Worm (Caenorhabditis elegans): ENCODE data around the gene unc-27.

The unc-27 gene

ce11 chrX:8778558-8778957 lies 10.7 kb upstream of the unc-27 start, which contains the start of gene ZK721.4:
Gene ZK721.4, plus strand, starts transcription at chrX:8778858.
- TF ChIP-seq fos-1 (tag; optimal IDR thresholded peaks at IDR 0.05) (no peak), mdl-1 (tag; optimal IDR thresholded peaks at IDR 0.05) (no peak), unc-98 (GFP tag; IDR thresholded peaks at IDR 0.05) (no peak), nhr-71 (tag; optimal IDR thresholded peaks at IDR 0.05) (no peak), nhr-20 (tag; optimal IDR thresholded peaks at IDR 0.05) (no peak), nhr-28 (tag; optimal IDR thresholded peaks at IDR 0.05) (no peak), elt-2 (tag; optimal IDR thresholded peaks at IDR 0.05) (no peak), unc-62 (GFP tag; optimal IDR thresholded peaks at IDR 0.05) (no peak), dsc-1 (tag; optimal IDR thresholded peaks at IDR 0.05) (no peak), sptf-1 (tag; optimal IDR thresholded peaks at IDR 0.05) (no peak), snpc-4 (tag; optimal IDR thresholded peaks at IDR 0.05) (no peak), fkh-4 (tag; optimal IDR thresholded peaks at IDR 0.05; ENCODE audit: borderline replicate concordance) (no peak), F16B12.6 (tag; optimal IDR thresholded peaks at IDR 0.05) (no peak), nhr-47 (tag; optimal IDR thresholded peaks at IDR 0.05) (no peak), vab-15 (tag; optimal IDR thresholded peaks at IDR 0.05) (no peak), nhr-11 (tag; optimal IDR thresholded peaks at IDR 0.05) (no peak), lin-14 (GFP tag; optimal IDR thresholded peaks at IDR 0.05) (no peak), lin-35 (GFP tag; optimal IDR thresholded peaks at IDR 0.05) (no peak), efl-1 (optimal IDR thresholded peaks at IDR 0.05) (no peak), efl-1 (GFP tag; optimal IDR thresholded peaks at IDR 0.05 in 1 of 2) (no peak), pag-3 (tag; optimal IDR thresholded peaks at IDR 0.05; ENCODE audit: borderline replicate concordance, insufficient read depth) (no peak)

- TF ChIP-seq isw-1 (GFP tag; IDR thresholded peaks at IDR 0.05) (no peak), lin-15B (tag; optimal IDR thresholded peaks at IDR 0.05) (no peak), efl-1 (optimal IDR thresholded peaks at IDR 0.05) (no peak), efl-1 (GFP tag; optimal IDR thresholded peaks at IDR 0.05 in 1 of 2) (no peak), unc-30 (tag; optimal IDR thresholded peaks at IDR 0.05) (no peak), nhr-85 (tag) (no peak), nhr-71 (tag; optimal IDR thresholded peaks at IDR 0.05) (no peak), elt-3 (tag; optimal IDR thresholded peaks at IDR 0.05) (no peak), hlh-4 (tag; optimal IDR thresholded peaks at IDR 0.05) (no peak), mab-9 (GFP tag; IDR thresholded peaks at IDR 0.05) (no peak), nhr-28 (tag; optimal IDR thresholded peaks at IDR 0.05) (no peak), mep-1 (tag; optimal IDR thresholded peaks at IDR 0.05) (no peak), sptf-1 (tag; optimal IDR thresholded peaks at IDR 0.05) (no peak)
Observed at ce11 chrX:8784234-8784633, 5.0 kb upstream of the unc-27 start, which contains the start of gene ZK721.3. Gene ZK721.3, plus strand, starts transcription at chrX:8784534.

ce11 chrX:8786687-8787086 lies 2.6 kb upstream of the unc-27 start:
- TF ChIP-seq Y116A8C.19 (tag; optimal IDR thresholded peaks at IDR 0.05; ENCODE audit: borderline replicate concordance) (no peak), ceh-90 (tag; optimal IDR thresholded peaks at IDR 0.05) (no peak), nhr-19 (GFP tag; conservative IDR thresholded peaks at IDR 0.05) (peak; percentile 62), fkh-8 (tag; optimal IDR thresholded peaks at IDR 0.05) (no peak), rnt-1 (tag; optimal IDR thresholded peaks at IDR 0.05) (peak; percentile 80), lsy-2 (tag; optimal IDR thresholded peaks at IDR 0.05) (peak in 1 of 2 experiments; percentile 17), snu-23 (GFP tag; optimal IDR thresholded peaks at IDR 0.05) (peak; percentile 19), unc-130 (tag; optimal IDR thresholded peaks at IDR 0.05) (peak; percentile 28), grh-1 (GFP tag; IDR thresholded peaks at IDR 0.05) (no peak), nhr-237 (tag; optimal IDR thresholded peaks at IDR 0.05) (no peak), F16B12.6 (tag; optimal IDR thresholded peaks at IDR 0.05) (no peak), skn-1 (tag; optimal IDR thresholded peaks at IDR 0.05) (no peak), nhr-20 (tag; optimal IDR thresholded peaks at IDR 0.05) (peak; percentile 11), nhr-77 (tag; optimal IDR thresholded peaks at IDR 0.05) (no peak), nhr-85 (tag) (no peak), vab-15 (tag; optimal IDR thresholded peaks at IDR 0.05) (no peak), mdl-1 (tag; optimal IDR thresholded peaks at IDR 0.05) (peak in 1 of 2 experiments; percentile 8), ama-1 (optimal IDR thresholded peaks at IDR 0.05) (no peak), unc-62 (GFP tag; optimal IDR thresholded peaks at IDR 0.05) (no peak), hlh-4 (tag; optimal IDR thresholded peaks at IDR 0.05) (no peak), hlh-17 (GFP tag; optimal IDR thresholded peaks at IDR 0.05; ENCODE audit: borderline replicate concordance) (no peak), lin-14 (GFP tag; optimal IDR thresholded peaks at IDR 0.05) (peak; percentile 68), egl-27 (tag; optimal IDR thresholded peaks at IDR 0.05) (no peak), unc-30 (tag; optimal IDR thresholded peaks at IDR 0.05) (no peak), nhr-71 (tag; optimal IDR thresholded peaks at IDR 0.05) (peak; percentile 75), zip-4 (GFP tag; optimal IDR thresholded peaks at IDR 0.05) (no peak), pag-3 (tag; optimal IDR thresholded peaks at IDR 0.05; ENCODE audit: borderline replicate concordance, insufficient read depth) (peak; percentile 92), lin-39 (tag; optimal IDR thresholded peaks at IDR 0.05) (peak; percentile 18)
